Fruit fly (Drosophila melanogaster) whole organism, wandering third instar larva: ENCODE data around the gene CG43153.

Source experiments
- Hnf4 ChIP-seq: fragments of 200-800 bp; sonication (Bioruptor generic); optimal IDR thresholded peaks from 2 replicates; lab custom pipeline; 2016; ENCODE audit warnings: missing biosample characterization, mild to moderate bottlenecking, missing genetic modification characterization
- Hr78 ChIP-seq: fragments of >200 bp; optimal IDR thresholded peaks from 2 replicates; lab custom pipeline; 2017; ENCODE audit warnings: missing biosample characterization, missing genetic modification characterization
- Rel ChIP-seq, 2 experiments: fragments of 200-800 bp; sonication (Bioruptor generic) in 1 of 2; optimal IDR thresholded peaks; 2 replicates in 1 of 2; 3 replicates in 1 of 2; lab custom pipeline; 2016 to 2019; ENCODE audit warnings: mild to moderate bottlenecking in 2 of 2, missing biosample characterization in 2 of 2, missing genetic modification characterization in 2 of 2, moderate library complexity in 1 of 2
- ey ChIP-seq: fragments of 200-800 bp; sonication (Bioruptor generic); optimal IDR thresholded peaks from 2 replicates; lab custom pipeline; 2016; ENCODE audit warnings: missing biosample characterization, missing genetic modification characterization
- foxo ChIP-seq, 2 experiments: fragments of 200-800 bp; sonication (Bioruptor generic); optimal IDR thresholded peaks; 2 replicates in 1 of 2; 3 replicates in 1 of 2; lab custom pipeline; 2016 to 2017; ENCODE audit warnings: missing biosample characterization in 2 of 2, missing genetic modification characterization in 2 of 2
- h ChIP-seq: fragments of 200-800 bp; sonication (Bioruptor generic); optimal IDR thresholded peaks from 3 replicates; lab custom pipeline; 2016; ENCODE audit warnings: missing biosample characterization, mild to moderate bottlenecking, missing genetic modification characterization
- pan ChIP-seq: fragments of >200 bp; optimal IDR thresholded peaks from 2 replicates; lab custom pipeline; 2017
- psq ChIP-seq: fragments of 200-800 bp; sonication (Bioruptor generic); optimal IDR thresholded peaks from 3 replicates; lab custom pipeline; 2017; ENCODE audit warnings: missing biosample characterization, mild to moderate bottlenecking, missing genetic modification characterization, moderate library complexity
- woc ChIP-seq: sonication (Bioruptor generic); optimal IDR thresholded peaks from 2 replicates; lab custom pipeline; 2016; ENCODE audit warnings: missing biosample characterization, mild to moderate bottlenecking, missing genetic modification characterization

DNA sequence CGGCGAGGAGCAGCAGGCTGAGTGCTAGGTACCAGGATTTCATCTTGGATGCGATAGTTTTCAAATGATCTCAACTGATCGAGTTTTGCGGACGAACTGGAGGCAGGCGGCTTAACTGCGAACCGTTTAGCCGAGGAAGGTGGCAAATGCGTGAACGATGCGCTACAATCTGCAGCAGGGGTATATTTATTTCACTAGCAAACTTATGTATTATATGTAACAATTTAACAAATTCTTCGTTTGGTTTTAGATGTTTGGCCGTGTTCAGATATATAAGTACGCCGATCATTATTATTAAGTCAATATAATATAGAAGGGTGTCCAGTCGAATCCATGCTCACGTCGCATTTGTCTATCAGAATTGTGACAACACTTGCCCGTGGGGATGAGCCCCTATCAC is 8.4 kb upstream of the CG43153 start, which contains the start of gene CG31706:
- TF ChIP-seq Hr78 (GFP tag; lab: Kevin White, UChicago) = no peak
- no peak for TF ChIP-seq Hnf4 (GFP tag; lab: Kevin White, UChicago)
- no peak for TF ChIP-seq pan (lab: Kevin White, UChicago)
- TF ChIP-seq h (GFP tag; lab: Kevin White, UChicago) = no peak
- TF ChIP-seq psq (GFP tag; lab: Kevin White, UChicago) = no peak
- TF ChIP-seq Rel (GFP tag; optimal IDR thresholded peaks at IDR 0.05; lab: Kevin White, UChicago) = no peak
- no peak for TF ChIP-seq Rel (tag; optimal IDR thresholded peaks at IDR 0.05; lab: Kevin White, UChicago)
- TF ChIP-seq ey (GFP tag; lab: Kevin White, UChicago) = no peak
- TF ChIP-seq woc (GFP tag; lab: Kevin White, UChicago) = no peak
- no peak for TF ChIP-seq foxo (GFP tag; optimal IDR thresholded peaks at IDR 0.05; lab: Kevin White, UChicago)
